Fruit fly (Drosophila melanogaster): ENCODE data around the gene brm.

The brm gene

dm6 chr3L:15987635-15988034, 5.0 kb upstream of the brm start, which contains the start of gene PolD1:
TSS of gene PolD1 (minus strand) at chr3L:15987815.
- TF ChIP-seq Hnf4 (GFP tag; optimal IDR thresholded peaks at IDR 0.05) (no peak), Vsx2 (GFP tag; optimal IDR thresholded peaks at IDR 0.05; ENCODE audit: partially characterized antibody) (no peak), foxo (GFP tag; optimal IDR thresholded peaks at IDR 0.05) (no peak), GATAd (GFP tag; optimal IDR thresholded peaks at IDR 0.05) (no peak), Abd-B (GFP tag; optimal IDR thresholded peaks at IDR 0.05) (no peak), Hr83 (GFP tag; optimal IDR thresholded peaks at IDR 0.05; ENCODE audit: poor library complexity, severe bottlenecking) (no peak), h (GFP tag; optimal IDR thresholded peaks at IDR 0.05) (no peak)

DNA sequence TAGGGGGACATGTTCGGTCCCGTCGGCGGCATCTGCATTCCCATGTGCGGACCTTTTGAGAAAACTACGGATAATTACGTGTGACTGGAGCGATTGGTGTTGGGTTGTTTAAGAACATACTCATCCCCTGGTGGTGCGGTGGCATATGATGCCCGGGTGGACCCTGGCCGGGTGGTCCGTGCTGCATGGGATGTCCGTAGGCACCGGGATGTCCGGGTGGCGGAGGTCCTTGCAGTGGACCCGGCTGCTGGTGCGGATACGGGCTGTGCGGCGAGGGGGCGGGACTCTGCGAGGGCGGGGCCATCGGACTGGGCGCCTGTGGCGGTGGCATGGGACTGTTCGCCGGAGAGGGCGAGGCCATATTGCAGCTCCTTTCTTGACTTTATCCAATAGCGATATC, 521 bp downstream of the brm start:
- TF ChIP-seq OdsH (GFP tag; optimal IDR thresholded peaks at IDR 0.05) (no peak), Dfd (GFP tag; optimal IDR thresholded peaks at IDR 0.05) (peak; percentile 80)

dm6 chr3L:15981403-15981802, 1.3 kb downstream of the brm start:
- TF ChIP-seq Dfd (GFP tag; optimal IDR thresholded peaks at IDR 0.05) (no peak), Rel (GFP tag; optimal IDR thresholded peaks at IDR 0.05) (no peak), Rel (tag; optimal IDR thresholded peaks at IDR 0.05) (peak; percentile 62)

- TF ChIP-seq N (GFP tag; optimal IDR thresholded peaks at IDR 0.05) (no peak), GATAd (GFP tag; optimal IDR thresholded peaks at IDR 0.05) (no peak), Rel (GFP tag; optimal IDR thresholded peaks at IDR 0.05) (no peak), Rel (tag; optimal IDR thresholded peaks at IDR 0.05) (no peak), pan (optimal IDR thresholded peaks at IDR 0.05) (no peak), sv (GFP tag; optimal IDR thresholded peaks at IDR 0.05) (no peak), CG9705 (GFP tag; optimal IDR thresholded peaks at IDR 0.05) (no peak), sage (GFP tag; optimal IDR thresholded peaks at IDR 0.05) (no peak), brk (GFP tag; optimal IDR thresholded peaks at IDR 0.05) (no peak), Hnf4 (GFP tag; optimal IDR thresholded peaks at IDR 0.05) (no peak), Dif (GFP tag; optimal IDR thresholded peaks at IDR 0.05; ENCODE audit: partially characterized antibody) (no peak), Mio (GFP tag; optimal IDR thresholded peaks at IDR 0.05) (no peak), dmrt93B (GFP tag; optimal IDR thresholded peaks at IDR 0.05) (no peak), Hr78 (GFP tag; optimal IDR thresholded peaks at IDR 0.05) (no peak), tai (GFP tag; optimal IDR thresholded peaks at IDR 0.05) (no peak)
These were observed 2.8 kb downstream of the brm start, which contains the start of gene CG17027 for dm6 chr3L:15979912-15980311. TSS of gene CG17027 (plus strand) at chr3L:15980100.

DNA sequence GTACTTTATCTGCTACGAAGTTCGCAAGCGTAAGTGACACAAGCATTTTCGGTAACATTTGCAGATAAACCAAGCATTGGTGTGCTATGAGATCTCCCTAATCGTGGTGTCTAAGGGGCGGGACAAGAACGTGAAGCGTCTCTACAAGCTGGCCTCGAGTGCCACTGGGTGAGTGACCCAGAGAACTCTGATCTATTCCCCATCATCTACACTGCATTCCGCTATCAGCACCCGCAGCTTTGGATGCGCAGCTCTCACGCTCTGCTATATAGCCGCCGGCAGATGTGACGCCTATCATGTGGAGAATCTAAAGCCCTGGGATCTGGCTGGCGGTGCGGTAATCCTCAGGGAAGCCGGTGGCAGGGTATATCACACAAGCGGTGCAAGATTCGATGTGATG, 3.4 kb downstream of the brm start:
- TF ChIP-seq foxo (GFP tag; optimal IDR thresholded peaks at IDR 0.05) (no peak), Hr83 (GFP tag; optimal IDR thresholded peaks at IDR 0.05; ENCODE audit: poor library complexity, severe bottlenecking) (peak; percentile 9), Rel (GFP tag; optimal IDR thresholded peaks at IDR 0.05) (no peak), Rel (tag; optimal IDR thresholded peaks at IDR 0.05) (peak; percentile 26)

DNA sequence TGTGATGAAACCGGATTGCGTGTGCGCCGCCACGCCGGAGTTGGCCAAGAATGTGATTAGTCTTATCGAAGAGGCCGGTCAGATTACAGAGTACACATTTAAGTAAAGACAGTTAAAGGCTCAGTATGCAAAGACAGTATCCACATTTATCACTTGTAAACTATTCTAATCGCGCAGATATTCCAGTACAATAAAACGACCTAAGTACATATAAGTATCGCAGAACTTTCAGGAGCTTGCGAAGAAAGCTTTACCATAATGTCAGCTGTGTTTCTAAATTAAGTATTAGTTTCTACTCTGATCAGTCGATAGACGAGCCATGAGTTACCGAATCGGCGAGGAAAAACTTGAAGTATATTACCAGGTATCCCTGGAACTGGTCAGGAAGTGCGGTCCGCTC, 4.4 kb downstream of the brm start, which contains the start of gene CG17028:
TSS of gene CG17028 (plus strand) at position 301 of the 400 bp plus-strand sequence.
- TF ChIP-seq Hnf4 (GFP tag; optimal IDR thresholded peaks at IDR 0.05): no peak
- TF ChIP-seq N (GFP tag; optimal IDR thresholded peaks at IDR 0.05): no peak
- TF ChIP-seq h (GFP tag; optimal IDR thresholded peaks at IDR 0.05): no peak
- TF ChIP-seq Myc (optimal IDR thresholded peaks at IDR 0.05): no peak
- TF ChIP-seq jim (GFP tag; optimal IDR thresholded peaks at IDR 0.05): no peak
- TF ChIP-seq psq (GFP tag; optimal IDR thresholded peaks at IDR 0.05): no peak
- TF ChIP-seq lola (GFP tag; optimal IDR thresholded peaks at IDR 0.05): no peak
- TF ChIP-seq CrebA (GFP tag; optimal IDR thresholded peaks at IDR 0.05; ENCODE audit: borderline replicate concordance): no peak
- no peak for TF ChIP-seq pan (optimal IDR thresholded peaks at IDR 0.05)
- no peak for TF ChIP-seq CG9705 (GFP tag; optimal IDR thresholded peaks at IDR 0.05)

- peak; percentile 85 for TF ChIP-seq ey (GFP tag; optimal IDR thresholded peaks at IDR 0.05)
- TF ChIP-seq OdsH (GFP tag; optimal IDR thresholded peaks at IDR 0.05): peak; percentile 87
- no peak for TF ChIP-seq dsf (GFP tag; optimal IDR thresholded peaks at IDR 0.05; ENCODE audit: borderline replicate concordance)
- TF ChIP-seq rgr (GFP tag; optimal IDR thresholded peaks at IDR 0.05): peak; percentile 88
- peak; percentile 69 for TF ChIP-seq br (GFP tag; optimal IDR thresholded peaks at IDR 0.05)
- TF ChIP-seq psq (GFP tag; optimal IDR thresholded peaks at IDR 0.05): peak; percentile 63
- TF ChIP-seq foxo (GFP tag; optimal IDR thresholded peaks at IDR 0.05): peak; percentile 15 to 86
- TF ChIP-seq fru (GFP tag; optimal IDR thresholded peaks at IDR 0.05): peak; percentile 79
- TF ChIP-seq Hnf4 (GFP tag; optimal IDR thresholded peaks at IDR 0.05): no peak
- TF ChIP-seq dmrt93B (GFP tag; optimal IDR thresholded peaks at IDR 0.05): no peak
- TF ChIP-seq Rel (GFP tag; optimal IDR thresholded peaks at IDR 0.05): no peak
- TF ChIP-seq Rel (tag; optimal IDR thresholded peaks at IDR 0.05): peak; percentile 36
- no peak for TF ChIP-seq N (GFP tag; optimal IDR thresholded peaks at IDR 0.05)
- no peak for TF ChIP-seq GATAd (GFP tag; optimal IDR thresholded peaks at IDR 0.05)
- TF ChIP-seq Abd-B (GFP tag; optimal IDR thresholded peaks at IDR 0.05): no peak
- no peak for TF ChIP-seq Hr78 (GFP tag; optimal IDR thresholded peaks at IDR 0.05)
- no peak for TF ChIP-seq Myc (optimal IDR thresholded peaks at IDR 0.05)
- TF ChIP-seq pan (optimal IDR thresholded peaks at IDR 0.05): no peak
- TF ChIP-seq h (GFP tag; optimal IDR thresholded peaks at IDR 0.05): peak; percentile 93
- TF ChIP-seq HLH106 (tag; optimal IDR thresholded peaks at IDR 0.05): peak; percentile 80
- no peak for TF ChIP-seq sv (GFP tag; optimal IDR thresholded peaks at IDR 0.05)
- peak; percentile 70 for TF ChIP-seq Sp1 (GFP tag; optimal IDR thresholded peaks at IDR 0.05)
- no peak for TF ChIP-seq lola (GFP tag; optimal IDR thresholded peaks at IDR 0.05)
These were observed 5.1 kb downstream of the brm start for dm6 chr3L:15977565-15977964.
